Fruit fly (Drosophila melanogaster) whole organism, wandering third instar larva: ENCODE measurements around the gene Fbxl4.

ENCODE experiments used
- CG9705 ChIP-seq: fragments of 200-800 bp; sonication (Bioruptor generic); optimal IDR thresholded peaks from 2 replicates; lab custom pipeline; 2018; ENCODE audit warnings: missing biosample characterization, mild to moderate bottlenecking, missing genetic modification characterization
- HLH106 ChIP-seq: fragments of 200-800 bp; optimal IDR thresholded peaks from 3 replicates; lab custom pipeline; 2019; ENCODE audit warnings: missing biosample characterization, mild to moderate bottlenecking, missing genetic modification characterization, moderate library complexity
- Jra ChIP-seq: sonication (Bioruptor generic); optimal IDR thresholded peaks from 2 replicates; lab custom pipeline; 2016; ENCODE audit warnings: missing biosample characterization, missing genetic modification characterization
- N ChIP-seq: fragments of >200 bp; optimal IDR thresholded peaks from 2 replicates; lab custom pipeline; 2018; ENCODE audit warnings: missing biosample characterization, missing external identifiers, missing genetic modification characterization
- fru ChIP-seq: fragments of 200-800 bp; sonication (Bioruptor generic); optimal IDR thresholded peaks from 3 replicates; lab custom pipeline; 2016; ENCODE audit warnings: missing biosample characterization, mild to moderate bottlenecking, missing genetic modification characterization
- h ChIP-seq: fragments of 200-800 bp; sonication (Bioruptor generic); optimal IDR thresholded peaks from 3 replicates; lab custom pipeline; 2016; ENCODE audit warnings: missing biosample characterization, mild to moderate bottlenecking, missing genetic modification characterization
- lola ChIP-seq: fragments of >200 bp; optimal IDR thresholded peaks from 2 replicates; lab custom pipeline; 2017; ENCODE audit warnings: missing biosample characterization, missing genetic modification characterization
- pan ChIP-seq: fragments of >200 bp; optimal IDR thresholded peaks from 2 replicates; lab custom pipeline; 2017
- psq ChIP-seq: fragments of 200-800 bp; sonication (Bioruptor generic); optimal IDR thresholded peaks from 3 replicates; lab custom pipeline; 2017; ENCODE audit warnings: missing biosample characterization, mild to moderate bottlenecking, missing genetic modification characterization, moderate library complexity

- TF ChIP-seq lola (GFP tag; lab: Kevin White, UChicago) (no peak), psq (GFP tag; lab: Kevin White, UChicago) (no peak), Jra (GFP tag; lab: Kevin White, UChicago) (no peak), pan (lab: Kevin White, UChicago) (no peak), N (GFP tag; lab: Kevin White, UChicago) (no peak), HLH106 (tag; lab: Kevin White, UChicago) (no peak), CG9705 (GFP tag; lab: Kevin White, UChicago) (no peak), h (no peak), fru (no peak)
Measured at dm6 chrX:14212147-14212792, 25.5 kb downstream of the Fbxl4 start.
